Worm (Caenorhabditis elegans): ENCODE results near the gene ttyh-1.

DNA sequence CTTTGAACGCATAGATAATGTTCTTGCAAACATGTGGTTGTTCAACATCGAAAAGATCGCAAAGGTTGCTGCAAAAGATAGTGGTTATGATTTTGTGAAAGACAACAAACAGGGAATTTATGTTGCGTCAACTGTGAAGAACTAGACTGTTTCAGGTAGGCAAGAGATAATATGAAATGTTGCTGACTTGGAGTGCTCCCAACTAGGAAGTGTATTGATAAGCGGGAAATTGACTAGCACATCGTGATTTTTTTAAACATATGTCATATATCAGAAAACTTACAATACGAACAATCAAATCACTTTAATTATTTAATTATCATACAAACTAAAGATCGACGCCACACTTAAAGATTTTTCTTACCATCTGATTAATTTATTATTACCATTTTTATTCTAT lies 45.3 kb upstream of the ttyh-1 start:
- no peak for TF ChIP-seq T22C8.4 (GFP tag; IDR thresholded peaks at IDR 0.05)
- TF ChIP-seq tab-1 (GFP tag; IDR thresholded peaks at IDR 0.05) = no peak
- no peak for TF ChIP-seq klf-2 (GFP tag; conservative IDR thresholded peaks at IDR 0.05)
- TF ChIP-seq ref-1 (GFP tag; conservative IDR thresholded peaks at IDR 0.05) = no peak
